Worm (Caenorhabditis elegans): ENCODE results near the gene W04G3.5.
A peak's percentile ranks its signal among the peaks of the same experiment; 100 is the strongest.

DNA sequence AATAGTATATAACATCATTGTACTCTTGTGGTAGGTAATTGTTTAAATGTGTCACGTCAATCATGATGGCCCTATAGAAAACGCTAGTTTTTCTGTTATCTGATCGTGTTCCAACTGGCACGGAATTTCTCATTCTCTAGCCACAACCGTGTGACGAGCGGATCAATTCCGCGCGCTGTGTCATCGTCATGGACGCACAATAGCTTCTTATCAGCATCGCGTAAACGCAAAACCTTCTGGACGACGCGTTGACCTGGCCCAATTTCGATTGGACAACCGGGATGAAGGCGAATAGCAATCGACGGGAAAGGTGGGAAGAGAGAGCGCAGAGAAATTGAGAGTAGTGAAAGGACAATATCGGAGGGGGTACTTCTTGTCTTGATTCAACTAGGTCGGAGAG lies 16.4 kb upstream of the W04G3.5 start, which contains the start of gene lpr-3:
- no peak for TF ChIP-seq nhr-11 (tag; optimal IDR thresholded peaks at IDR 0.05)
- no peak for TF ChIP-seq nhr-6 (tag; optimal IDR thresholded peaks at IDR 0.05)
- no peak for TF ChIP-seq unc-39 (tag; optimal IDR thresholded peaks at IDR 0.05)
- no peak for TF ChIP-seq nhr-12 (tag; optimal IDR thresholded peaks at IDR 0.05)
- peak; percentile 62 for TF ChIP-seq elt-1 (tag; optimal IDR thresholded peaks at IDR 0.05)
- TF ChIP-seq elt-3 (tag; optimal IDR thresholded peaks at IDR 0.05), result no peak
- peak; percentile 28 for TF ChIP-seq nhr-25 (tag; optimal IDR thresholded peaks at IDR 0.05)
- peak in 1 of 2 experiments; percentile 36 for TF ChIP-seq lsy-2 (tag; optimal IDR thresholded peaks at IDR 0.05)
